Fruit fly (Drosophila melanogaster) whole organism, wandering third instar larva: ENCODE measurements around the gene mof.

Experiments
- Abd-B ChIP-seq: fragments of >200 bp; optimal IDR thresholded peaks from 2 replicates; lab custom pipeline; 2017; ENCODE audit warnings: missing biosample characterization, missing genetic modification characterization
- CG32264 ChIP-seq: fragments of 200-800 bp; sonication (Bioruptor generic); optimal IDR thresholded peaks from 2 replicates; lab custom pipeline; 2016; ENCODE audit warnings: missing biosample characterization, missing genetic modification characterization
- CG9705 ChIP-seq: fragments of 200-800 bp; sonication (Bioruptor generic); optimal IDR thresholded peaks from 2 replicates; lab custom pipeline; 2018; ENCODE audit warnings: missing biosample characterization, mild to moderate bottlenecking, missing genetic modification characterization
- CrebA ChIP-seq: fragments of 200-800 bp; sonication (Bioruptor generic); optimal IDR thresholded peaks from 2 replicates; lab custom pipeline; 2016; ENCODE audit warnings: missing biosample characterization, mild to moderate bottlenecking, missing genetic modification characterization, borderline replicate concordance
- Dfd ChIP-seq: fragments of >200 bp; optimal IDR thresholded peaks from 2 replicates; lab custom pipeline; 2017; ENCODE audit warnings: missing biosample characterization, missing genetic modification characterization
- Dif ChIP-seq: fragments of 200-275, 200-300 bp; sonication (Bioruptor generic); optimal IDR thresholded peaks from 2 replicates; lab custom pipeline; 2018; ENCODE audit warnings: missing biosample characterization, missing genetic modification characterization; ENCODE audit not compliant: partially characterized antibody
- GATAd ChIP-seq: sonication (Bioruptor generic); optimal IDR thresholded peaks from 2 replicates; lab custom pipeline; 2016; ENCODE audit warnings: missing biosample characterization, missing genetic modification characterization
- HLH106 ChIP-seq: fragments of 200-800 bp; optimal IDR thresholded peaks from 3 replicates; lab custom pipeline; 2019; ENCODE audit warnings: missing biosample characterization, mild to moderate bottlenecking, missing genetic modification characterization, moderate library complexity
- Hnf4 ChIP-seq: fragments of 200-800 bp; sonication (Bioruptor generic); optimal IDR thresholded peaks from 2 replicates; lab custom pipeline; 2016; ENCODE audit warnings: missing biosample characterization, mild to moderate bottlenecking, missing genetic modification characterization
- Hr78 ChIP-seq: fragments of >200 bp; optimal IDR thresholded peaks from 2 replicates; lab custom pipeline; 2017; ENCODE audit warnings: missing biosample characterization, missing genetic modification characterization
- Hr83 ChIP-seq: fragments of 200-300 bp; sonication (Bioruptor generic); optimal IDR thresholded peaks from 2 replicates; lab custom pipeline; 2016; ENCODE audit warnings: missing biosample characterization, mild to moderate bottlenecking, missing genetic modification characterization, moderate library complexity; ENCODE audit not compliant: poor library complexity, severe bottlenecking
- Jra ChIP-seq: sonication (Bioruptor generic); optimal IDR thresholded peaks from 2 replicates; lab custom pipeline; 2016; ENCODE audit warnings: missing biosample characterization, missing genetic modification characterization
- Mio ChIP-seq: sonication (Bioruptor generic); optimal IDR thresholded peaks from 2 replicates; lab custom pipeline; 2016; ENCODE audit warnings: missing biosample characterization, missing genetic modification characterization
- Myc ChIP-seq: fragments of >200 bp; optimal IDR thresholded peaks from 2 replicates; lab custom pipeline; 2017
- N ChIP-seq: fragments of >200 bp; optimal IDR thresholded peaks from 2 replicates; lab custom pipeline; 2018; ENCODE audit warnings: missing biosample characterization, missing external identifiers, missing genetic modification characterization
- OdsH ChIP-seq: fragments of 200-800 bp; sonication (Bioruptor generic); optimal IDR thresholded peaks from 2 replicates; lab custom pipeline; 2016; ENCODE audit warnings: missing biosample characterization, mild to moderate bottlenecking, missing genetic modification characterization
- Rel ChIP-seq, 2 experiments: fragments of 200-800 bp; sonication (Bioruptor generic) in 1 of 2; optimal IDR thresholded peaks; 2 replicates in 1 of 2; 3 replicates in 1 of 2; lab custom pipeline; 2016 to 2019; ENCODE audit warnings: mild to moderate bottlenecking in 2 of 2, missing biosample characterization in 2 of 2, missing genetic modification characterization in 2 of 2, moderate library complexity in 1 of 2
- Vsx2 ChIP-seq: fragments of 200-300, 225-300 bp; sonication (Bioruptor generic); optimal IDR thresholded peaks from 2 replicates; lab custom pipeline; 2018; ENCODE audit warnings: missing biosample characterization, missing genetic modification characterization; ENCODE audit not compliant: partially characterized antibody
- br ChIP-seq: fragments of 200-800 bp; sonication (Bioruptor generic); optimal IDR thresholded peaks from 2 replicates; lab custom pipeline; 2016; ENCODE audit warnings: missing biosample characterization, missing genetic modification characterization
- dl ChIP-seq, 2 experiments: fragments of 175-275, 200-275 bp in 1 of 2; fragments of 200-275 bp in 1 of 2; sonication (Bioruptor generic); optimal IDR thresholded peaks; lab custom pipeline; 2018; ENCODE audit warnings: mild to moderate bottlenecking in 2 of 2, missing biosample characterization in 2 of 2, missing genetic modification characterization in 2 of 2, moderate library complexity in 2 of 2; ENCODE audit not compliant: partially characterized antibody in 2 of 2, insufficient read depth in 1 of 2
- dsf ChIP-seq: sonication (Bioruptor generic); optimal IDR thresholded peaks from 2 replicates; lab custom pipeline; 2016; ENCODE audit warnings: missing biosample characterization, missing genetic modification characterization, borderline replicate concordance
- ey ChIP-seq: fragments of 200-800 bp; sonication (Bioruptor generic); optimal IDR thresholded peaks from 2 replicates; lab custom pipeline; 2016; ENCODE audit warnings: missing biosample characterization, missing genetic modification characterization
- foxo ChIP-seq, 2 experiments: fragments of 200-800 bp; sonication (Bioruptor generic); optimal IDR thresholded peaks; 2 replicates in 1 of 2; 3 replicates in 1 of 2; lab custom pipeline; 2016 to 2017; ENCODE audit warnings: missing biosample characterization in 2 of 2, missing genetic modification characterization in 2 of 2
- fru ChIP-seq: fragments of 200-800 bp; sonication (Bioruptor generic); optimal IDR thresholded peaks from 3 replicates; lab custom pipeline; 2016; ENCODE audit warnings: missing biosample characterization, mild to moderate bottlenecking, missing genetic modification characterization
- h ChIP-seq: fragments of 200-800 bp; sonication (Bioruptor generic); optimal IDR thresholded peaks from 3 replicates; lab custom pipeline; 2016; ENCODE audit warnings: missing biosample characterization, mild to moderate bottlenecking, missing genetic modification characterization
- jim ChIP-seq: fragments of 175-275, 200-325 bp; sonication (Bioruptor generic); optimal IDR thresholded peaks from 2 replicates; lab custom pipeline; 2016; ENCODE audit warnings: missing biosample characterization, mild to moderate bottlenecking, missing genetic modification characterization
- lola ChIP-seq: fragments of >200 bp; optimal IDR thresholded peaks from 2 replicates; lab custom pipeline; 2017; ENCODE audit warnings: missing biosample characterization, missing genetic modification characterization
- pan ChIP-seq: fragments of >200 bp; optimal IDR thresholded peaks from 2 replicates; lab custom pipeline; 2017
- psq ChIP-seq: fragments of 200-800 bp; sonication (Bioruptor generic); optimal IDR thresholded peaks from 3 replicates; lab custom pipeline; 2017; ENCODE audit warnings: missing biosample characterization, mild to moderate bottlenecking, missing genetic modification characterization, moderate library complexity
- sage ChIP-seq: fragments of 200-800 bp; sonication (Bioruptor generic); optimal IDR thresholded peaks from 2 replicates; lab custom pipeline; 2016; ENCODE audit warnings: missing biosample characterization, mild to moderate bottlenecking, missing genetic modification characterization
- tai ChIP-seq: sonication (Bioruptor generic); optimal IDR thresholded peaks from 2 replicates; lab custom pipeline; 2016; ENCODE audit warnings: missing biosample characterization, missing genetic modification characterization
- usp ChIP-seq: fragments of >200 bp; optimal IDR thresholded peaks from 2 replicates; lab custom pipeline; 2017; ENCODE audit warnings: missing biosample characterization, missing genetic modification characterization
- woc ChIP-seq: sonication (Bioruptor generic); optimal IDR thresholded peaks from 2 replicates; lab custom pipeline; 2016; ENCODE audit warnings: missing biosample characterization, mild to moderate bottlenecking, missing genetic modification characterization

The mof gene

dm6 chrX:5895821-5896550 is 19.3 kb upstream of the mof start (continued):
- TF ChIP-seq CG32264 (GFP tag; lab: Kevin White, UChicago) (peak; percentile 91), Dif (GFP tag; lab: Kevin White, UChicago) (no peak), HLH106 (tag; lab: Kevin White, UChicago) (peak; percentile 94), jim (GFP tag; lab: Kevin White, UChicago) (peak; percentile 81), CrebA (GFP tag; lab: Kevin White, UChicago) (peak; percentile 75), woc (GFP tag; lab: Kevin White, UChicago) (peak; percentile 97), foxo (GFP tag; optimal IDR thresholded peaks at IDR 0.05; lab: Kevin White, UChicago) (peak; percentile 76 to 95), usp (no peak), Mio (GFP tag; lab: Kevin White, UChicago) (peak; percentile 84), Vsx2 (GFP tag; lab: Kevin White, UChicago) (no peak)
- TF ChIP-seq, all 38 proteins: peak for 27

DNA sequence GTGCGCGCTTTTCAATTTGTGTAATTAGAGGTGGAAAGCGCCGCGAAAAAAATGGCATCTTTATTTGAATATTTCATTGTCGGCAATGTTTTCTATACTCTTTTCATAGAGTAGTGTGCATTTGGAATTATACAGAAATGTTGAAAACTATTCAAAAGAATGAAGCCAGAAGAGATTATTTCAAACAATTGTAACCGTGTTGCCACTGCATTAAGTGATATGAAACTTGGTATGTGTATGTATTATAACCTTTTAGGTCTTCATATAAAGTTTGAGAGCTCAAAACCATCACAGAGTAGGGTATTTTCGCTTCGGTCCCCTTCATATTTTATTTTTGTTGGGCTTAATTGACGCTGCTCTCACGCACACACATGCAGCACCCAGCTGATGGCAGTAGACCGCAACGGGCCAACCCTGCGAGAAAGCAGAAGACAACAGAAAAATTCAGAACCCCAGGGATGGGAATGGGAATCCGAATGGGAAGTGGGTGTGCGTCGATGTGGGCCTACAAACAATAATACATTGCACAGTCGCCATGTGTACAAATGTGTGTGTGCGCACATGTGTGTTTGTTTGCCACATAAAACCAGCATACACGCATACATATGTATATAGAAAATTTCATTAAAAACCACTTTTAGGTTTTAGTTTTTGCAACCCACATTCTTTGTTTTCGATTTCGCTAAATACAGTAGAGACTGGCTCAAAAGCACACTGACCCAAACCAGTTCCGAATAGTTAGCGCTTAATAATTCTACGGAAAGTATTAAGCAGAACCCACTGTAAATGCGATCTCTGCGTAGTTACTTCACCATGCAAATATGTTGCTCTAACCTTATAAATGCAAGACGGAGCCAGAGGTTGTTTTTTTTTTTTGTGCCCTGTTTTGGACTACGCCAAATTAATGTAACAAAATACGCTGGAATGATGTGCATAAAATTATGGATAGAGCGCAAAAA is 18.2 kb upstream of the mof start:
- TF ChIP-seq Myc (lab: Kevin White, UChicago) (no peak), sage (GFP tag; lab: Kevin White, UChicago) (no peak), fru (GFP tag; lab: Kevin White, UChicago) (peak; percentile 5), foxo (GFP tag; optimal IDR thresholded peaks at IDR 0.05; lab: Kevin White, UChicago) (peak in 1 of 2 experiments; percentile 20), Hnf4 (GFP tag; lab: Kevin White, UChicago) (peak; percentile 7), CG9705 (no peak), Vsx2 (GFP tag; lab: Kevin White, UChicago) (no peak), GATAd (no peak), h (GFP tag; lab: Kevin White, UChicago) (no peak), HLH106 (tag; lab: Kevin White, UChicago) (peak; percentile 14), ey (GFP tag; lab: Kevin White, UChicago) (no peak), woc (GFP tag; lab: Kevin White, UChicago) (peak; percentile 19)

DNA sequence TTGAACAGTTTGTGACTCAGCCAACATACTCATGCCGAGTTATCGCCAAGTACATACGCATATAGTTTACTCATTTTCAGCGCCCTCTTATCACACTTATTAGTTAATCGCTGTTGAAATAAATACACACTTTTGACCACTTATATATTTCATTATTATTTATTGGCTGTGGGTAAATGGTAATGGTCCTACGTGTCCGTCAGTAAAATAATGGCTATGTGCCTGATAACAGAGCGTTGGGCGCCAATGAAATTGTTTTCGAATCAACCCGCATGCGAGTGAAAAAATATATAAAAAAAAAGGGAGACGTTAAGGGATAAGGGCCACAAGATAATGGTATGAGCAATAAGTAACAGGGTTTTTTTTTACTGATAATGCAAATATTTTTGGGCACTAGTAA is 16.5 kb upstream of the mof start:
- no peak for TF ChIP-seq jim (GFP tag; lab: Kevin White, UChicago)
- TF ChIP-seq Vsx2 (GFP tag; lab: Kevin White, UChicago), result no peak
- no peak for TF ChIP-seq Rel (GFP tag; optimal IDR thresholded peaks at IDR 0.05; lab: Kevin White, UChicago)
- TF ChIP-seq Rel (tag; optimal IDR thresholded peaks at IDR 0.05; lab: Kevin White, UChicago), result no peak
- TF ChIP-seq usp, result no peak
- TF ChIP-seq tai (GFP tag; lab: Kevin White, UChicago), result no peak
- no peak for TF ChIP-seq Abd-B
- no peak for TF ChIP-seq Hr83 (GFP tag; lab: Kevin White, UChicago)
- no peak for TF ChIP-seq dl (GFP tag; optimal IDR thresholded peaks at IDR 0.05; lab: Kevin White, UChicago; ENCODE audit: insufficient read depth in 1 of 2, partially characterized antibody in 2 of 2)
- no peak for TF ChIP-seq HLH106 (tag; lab: Kevin White, UChicago)
- no peak for TF ChIP-seq br (GFP tag; lab: Kevin White, UChicago)
- no peak for TF ChIP-seq Dfd (GFP tag; lab: Kevin White, UChicago)
- TF ChIP-seq Mio (GFP tag; lab: Kevin White, UChicago), result no peak
- TF ChIP-seq, all 38 proteins: peak for 0

- TF ChIP-seq Hr78, result no peak
- TF ChIP-seq GATAd, result no peak
- TF ChIP-seq Hnf4 (GFP tag; lab: Kevin White, UChicago), result no peak
- no peak for TF ChIP-seq h (GFP tag; lab: Kevin White, UChicago)
- TF ChIP-seq Jra (GFP tag; lab: Kevin White, UChicago), result no peak
- TF ChIP-seq Abd-B, result no peak
- TF ChIP-seq Rel (GFP tag; optimal IDR thresholded peaks at IDR 0.05; lab: Kevin White, UChicago), result no peak
- no peak for TF ChIP-seq Rel (tag; optimal IDR thresholded peaks at IDR 0.05; lab: Kevin White, UChicago)
- no peak for TF ChIP-seq CG9705
- no peak for TF ChIP-seq N (GFP tag; lab: Kevin White, UChicago)
- no peak for TF ChIP-seq pan
- TF ChIP-seq psq (GFP tag; lab: Kevin White, UChicago), result no peak
- TF ChIP-seq foxo (GFP tag; optimal IDR thresholded peaks at IDR 0.05; lab: Kevin White, UChicago), result no peak
- TF ChIP-seq fru (GFP tag; lab: Kevin White, UChicago), result no peak
- no peak for TF ChIP-seq OdsH (GFP tag; lab: Kevin White, UChicago)
- no peak for TF ChIP-seq HLH106 (tag; lab: Kevin White, UChicago)
- no peak for TF ChIP-seq Myc (lab: Kevin White, UChicago)
- no peak for TF ChIP-seq dl (GFP tag; optimal IDR thresholded peaks at IDR 0.05; lab: Kevin White, UChicago; ENCODE audit: insufficient read depth in 1 of 2, partially characterized antibody in 2 of 2)
- TF ChIP-seq lola, result no peak
- TF ChIP-seq dsf (GFP tag; lab: Kevin White, UChicago), result no peak
Observed at dm6 chrX:5892512-5892911, 15.9 kb upstream of the mof start.
